Fruit fly (Drosophila melanogaster): ENCODE measurements around the gene ATPsynCF6.

- TF ChIP-seq h (optimal IDR thresholded peaks at IDR 0.05) (peak; percentile 81), ttk (optimal IDR thresholded peaks at IDR 0.05) (no peak), Myc (optimal IDR thresholded peaks at IDR 0.05) (no peak), insv (optimal IDR thresholded peaks at IDR 0.05) (peak; percentile 74), Sin3A (optimal IDR thresholded peaks at IDR 0.05) (no peak), psq (optimal IDR thresholded peaks at IDR 0.05) (no peak)
Observed at dm6 chr3R:23327707-23328106, 28.2 kb downstream of the ATPsynCF6 start.
